Fruit fly (Drosophila melanogaster) whole organism, embryonic: ENCODE measurements around the gene CG44261.

Experiments used
- Adf1 ChIP-seq: fragments of 200-800 bp; sonication (Bioruptor generic); IDR thresholded peaks from 2 replicates; pipeline ENCODE4 v1.3.6; 2022; ENCODE audit warnings: missing biosample characterization, missing genetic modification characterization
- Atf3 ChIP-seq: fragments of 200-800 bp; sonication (Bioruptor generic); optimal IDR thresholded peaks from 3 replicates; lab custom pipeline; 2016; ENCODE audit warnings: missing biosample characterization, missing genetic modification characterization
- CG10431 ChIP-seq: fragments of 200-800 bp; sonication (Bioruptor generic); optimal IDR thresholded peaks from 3 replicates; lab custom pipeline; 2018; ENCODE audit warnings: missing biosample characterization, mild to moderate bottlenecking, missing genetic modification characterization
- CG10543 ChIP-seq: fragments of 200-800 bp; sonication (Bioruptor generic); optimal IDR thresholded peaks from 3 replicates; lab custom pipeline; 2017; ENCODE audit warnings: missing biosample characterization, mild to moderate bottlenecking, missing genetic modification characterization, moderate library complexity
- CG12155 ChIP-seq: fragments of 200-800 bp; sonication (Bioruptor generic); optimal IDR thresholded peaks from 3 replicates; lab custom pipeline; 2016; ENCODE audit warnings: missing biosample characterization, missing genetic modification characterization
- CG13287 ChIP-seq: fragments of 200-800 bp; sonication (Bioruptor generic); IDR thresholded peaks from 2 replicates; pipeline ENCODE4 v1.3.6; 2022; ENCODE audit warnings: missing biosample characterization, missing genetic modification characterization; ENCODE audit not compliant: partially characterized antibody
- CG13894 ChIP-seq: fragments of 200-800 bp; sonication (Bioruptor generic); optimal IDR thresholded peaks from 3 replicates; lab custom pipeline; 2018; ENCODE audit warnings: missing biosample characterization, mild to moderate bottlenecking, missing genetic modification characterization, moderate library complexity
- CG14860 ChIP-seq: fragments of 200-800 bp; sonication (Bioruptor generic); IDR thresholded peaks from 3 replicates; pipeline ENCODE4 v1.3.6; 2022; ENCODE audit warnings: missing biosample characterization, missing genetic modification characterization; ENCODE audit not compliant: partially characterized antibody
- CG17328 ChIP-seq: fragments of 200-800 bp; sonication (Bioruptor generic); IDR thresholded peaks from 2 replicates; pipeline ENCODE4 v1.3.6; 2022; ENCODE audit warnings: missing biosample characterization, missing genetic modification characterization
- CG18262 ChIP-seq: fragments of 200-800 bp; optimal IDR thresholded peaks from 3 replicates; lab custom pipeline; 2019; ENCODE audit warnings: missing biosample characterization, mild to moderate bottlenecking, missing genetic modification characterization, moderate library complexity
- CG18619 ChIP-seq: fragments of 200-800 bp; sonication (Bioruptor generic); optimal IDR thresholded peaks from 3 replicates; lab custom pipeline; 2017; ENCODE audit warnings: missing biosample characterization, mild to moderate bottlenecking, missing genetic modification characterization
- CG2116 ChIP-seq: fragments of 200-800 bp; sonication (Bioruptor generic); optimal IDR thresholded peaks from 3 replicates; lab custom pipeline; 2018; ENCODE audit warnings: missing biosample characterization, mild to moderate bottlenecking, missing genetic modification characterization
- CG2120 ChIP-seq: fragments of 200-800 bp; sonication (Bioruptor generic); optimal IDR thresholded peaks from 3 replicates; lab custom pipeline; 2016; ENCODE audit warnings: missing biosample characterization, missing genetic modification characterization
- CG30020 ChIP-seq: fragments of 200-800 bp; optimal IDR thresholded peaks from 2 replicates; lab custom pipeline; 2019; ENCODE audit warnings: missing biosample characterization, mild to moderate bottlenecking, missing genetic modification characterization, moderate library complexity
- CG30403 ChIP-seq: fragments of 200-800 bp; sonication (Bioruptor generic); optimal IDR thresholded peaks from 3 replicates; lab custom pipeline; 2016; ENCODE audit warnings: missing biosample characterization, missing genetic modification characterization
- CG3407 ChIP-seq: fragments of 200-800 bp; sonication (Bioruptor generic); optimal IDR thresholded peaks from 2 replicates; lab custom pipeline; 2018; ENCODE audit warnings: missing biosample characterization, mild to moderate bottlenecking, missing genetic modification characterization
- CG6175 ChIP-seq: fragments of 200-800 bp; sonication (Bioruptor generic); IDR thresholded peaks from 3 replicates; pipeline ENCODE4 v1.3.6; 2022; ENCODE audit warnings: missing biosample characterization, missing genetic modification characterization
- CG6254 ChIP-seq: fragments of 200-800 bp; sonication (Bioruptor generic); optimal IDR thresholded peaks from 3 replicates; lab custom pipeline; 2017; ENCODE audit warnings: mild to moderate bottlenecking, missing biosample characterization, missing genetic modification reagents, missing genetic modification characterization
- CG7372 ChIP-seq: fragments of 200-800 bp; sonication (Bioruptor generic); IDR thresholded peaks from 2 replicates; pipeline ENCODE4 v1.3.6; 2022; ENCODE audit warnings: missing biosample characterization, missing genetic modification characterization
- CG7786 ChIP-seq: fragments of 200-800 bp; sonication (Bioruptor generic); optimal IDR thresholded peaks from 2 replicates; lab custom pipeline; 2016; ENCODE audit warnings: missing biosample characterization, missing genetic modification characterization
- CG7987 ChIP-seq: fragments of 200-800 bp; sonication (Bioruptor generic); optimal IDR thresholded peaks from 2 replicates; lab custom pipeline; 2018; ENCODE audit warnings: missing biosample characterization, mild to moderate bottlenecking, missing genetic modification characterization, moderate library complexity
- CG8765 ChIP-seq: fragments of 200-800 bp; sonication (Bioruptor generic); IDR thresholded peaks from 2 replicates; pipeline ENCODE4 v1.3.6; 2022; ENCODE audit warnings: missing biosample characterization, missing genetic modification characterization
- CTCF ChIP-seq: fragments of 200-800 bp; sonication (Bioruptor generic); optimal IDR thresholded peaks from 2 replicates; lab custom pipeline; 2017; ENCODE audit warnings: missing biosample characterization, mild to moderate bottlenecking, missing genetic modification characterization, moderate library complexity
- D19B ChIP-seq: fragments of 200-800 bp; sonication (Bioruptor generic); optimal IDR thresholded peaks from 2 replicates; lab custom pipeline; 2017; ENCODE audit warnings: missing biosample characterization, mild to moderate bottlenecking, missing genetic modification characterization
- Dp ChIP-seq: fragments of 200-800 bp; sonication (Bioruptor generic); optimal IDR thresholded peaks from 2 replicates; lab custom pipeline; 2018; ENCODE audit warnings: missing biosample characterization, mild to moderate bottlenecking, missing genetic modification characterization, moderate library complexity
- Dref ChIP-seq: fragments of 200-800 bp; sonication (Bioruptor generic); IDR thresholded peaks from 2 replicates; pipeline ENCODE4 v1.3.6; 2022; ENCODE audit warnings: missing biosample characterization, missing genetic modification characterization
- Elba2 ChIP-seq: fragments of 200-800 bp; sonication (Bioruptor generic); optimal IDR thresholded peaks from 3 replicates; lab custom pipeline; 2016; ENCODE audit warnings: missing biosample characterization, missing genetic modification characterization
- Ets97D ChIP-seq: fragments of 200-800 bp; sonication (Bioruptor generic); optimal IDR thresholded peaks from 3 replicates; lab custom pipeline; 2016; ENCODE audit warnings: missing biosample characterization, missing genetic modification characterization
- Fer2 ChIP-seq: fragments of 200-800 bp; sonication (Bioruptor generic); optimal IDR thresholded peaks from 2 replicates; lab custom pipeline; 2018; ENCODE audit warnings: missing biosample characterization, mild to moderate bottlenecking, missing genetic modification characterization, moderate library complexity
- H15 ChIP-seq: fragments of 200-800 bp; sonication (Bioruptor generic); IDR thresholded peaks from 3 replicates; pipeline ENCODE4 v1.3.6; 2022; ENCODE audit warnings: missing biosample characterization, missing genetic modification characterization
- HLH3B ChIP-seq: fragments of 200-800 bp; sonication (Bioruptor generic); IDR thresholded peaks from 2 replicates; pipeline ENCODE4 v1.3.6; 2022; ENCODE audit warnings: missing biosample characterization, missing genetic modification characterization
- Mes4 ChIP-seq: fragments of 200-800 bp; sonication (Bioruptor generic); optimal IDR thresholded peaks from 2 replicates; lab custom pipeline; 2016; ENCODE audit warnings: missing biosample characterization, missing genetic modification characterization
- Nf-YC ChIP-seq: fragments of 200-800 bp; optimal IDR thresholded peaks from 3 replicates; lab custom pipeline; 2019; ENCODE audit warnings: missing biosample characterization, mild to moderate bottlenecking, missing genetic modification characterization, moderate library complexity
- Oaz ChIP-seq: fragments of 200-800 bp; sonication (Bioruptor generic); IDR thresholded peaks from 2 replicates; pipeline ENCODE4 v1.3.6; 2022; ENCODE audit warnings: missing biosample characterization, missing genetic modification characterization
- Oli ChIP-seq: fragments of 200-800 bp; sonication (Bioruptor generic); optimal IDR thresholded peaks from 2 replicates; lab custom pipeline; 2018; ENCODE audit warnings: missing biosample characterization, mild to moderate bottlenecking, missing genetic modification characterization, moderate library complexity
- Poxn ChIP-seq: fragments of 200-800 bp; sonication (Bioruptor generic); IDR thresholded peaks from 2 replicates; pipeline ENCODE4 v1.3.6; 2022; ENCODE audit warnings: missing biosample characterization, missing genetic modification characterization
- Rx ChIP-seq: fragments of 200-800 bp; sonication (Bioruptor generic); IDR thresholded peaks from 2 replicates; pipeline ENCODE4 v1.3.6; 2022; ENCODE audit warnings: missing biosample characterization, missing genetic modification characterization
- Sin3A ChIP-seq: fragments of >200 bp; optimal IDR thresholded peaks from 2 replicates; lab custom pipeline; 2018
- Six4 ChIP-seq: fragments of 200-800 bp; sonication (Bioruptor generic); optimal IDR thresholded peaks from 2 replicates; lab custom pipeline; 2016; ENCODE audit warnings: missing biosample characterization, missing genetic modification characterization
- Tbp ChIP-seq: fragments of >200 bp; optimal IDR thresholded peaks from 2 replicates; lab custom pipeline; 2018; ENCODE audit warnings: missing biosample characterization, missing genetic modification characterization
- ci ChIP-seq: fragments of 200-800 bp; sonication (Bioruptor generic); IDR thresholded peaks from 3 replicates; pipeline ENCODE4 v1.3.6; 2022; ENCODE audit warnings: missing biosample characterization, missing genetic modification characterization
- gro ChIP-seq: fragments of 200-800 bp; sonication (Bioruptor generic); optimal IDR thresholded peaks from 2 replicates; lab custom pipeline; 2016; ENCODE audit warnings: missing biosample characterization, missing genetic modification characterization
- nerfin-2 ChIP-seq: fragments of 200-800 bp; sonication (Bioruptor generic); IDR thresholded peaks from 2 replicates; pipeline ENCODE4 v1.3.6; 2022; ENCODE audit warnings: missing biosample characterization, missing genetic modification characterization; ENCODE audit not compliant: partially characterized antibody
- odd ChIP-seq: fragments of 200-800 bp; sonication (Bioruptor generic); optimal IDR thresholded peaks from 2 replicates; lab custom pipeline; 2017; ENCODE audit warnings: missing biosample characterization, mild to moderate bottlenecking, missing genetic modification characterization
- otp ChIP-seq: fragments of 200-800 bp; sonication (Bioruptor generic); IDR thresholded peaks from 3 replicates; pipeline ENCODE4, ENCODE4 v1.3.6; 2022; ENCODE audit warnings: missing biosample characterization, missing genetic modification characterization
- p53 ChIP-seq: fragments of 200-800 bp; sonication (Bioruptor generic); optimal IDR thresholded peaks from 2 replicates; lab custom pipeline; 2016; ENCODE audit warnings: missing biosample characterization, missing genetic modification characterization
- pb ChIP-seq: fragments of 200-800 bp; sonication (Bioruptor generic); optimal IDR thresholded peaks from 3 replicates; lab custom pipeline; 2016; ENCODE audit warnings: missing biosample characterization, missing genetic modification characterization
- repo ChIP-seq: fragments of 200-800 bp; sonication (Bioruptor generic); optimal IDR thresholded peaks from 2 replicates; lab custom pipeline; 2016; ENCODE audit warnings: missing biosample characterization, missing genetic modification characterization
- sob ChIP-seq: fragments of 200-800 bp; sonication (Bioruptor generic); IDR thresholded peaks from 2 replicates; pipeline ENCODE4 v1.3.6; 2022; ENCODE audit warnings: missing biosample characterization, missing genetic modification characterization
- sr ChIP-seq: fragments of 200-800 bp; sonication (Bioruptor generic); IDR thresholded peaks from 3 replicates; pipeline ENCODE4 v1.3.6; 2022; ENCODE audit warnings: missing biosample characterization, missing genetic modification characterization
- sug ChIP-seq: fragments of 200-800 bp; optimal IDR thresholded peaks from 2 replicates; lab custom pipeline; 2019; ENCODE audit warnings: missing biosample characterization, mild to moderate bottlenecking, missing genetic modification characterization, moderate library complexity
- wek ChIP-seq: fragments of 200-800 bp; sonication (Bioruptor generic); optimal IDR thresholded peaks from 3 replicates; lab custom pipeline; 2018; ENCODE audit warnings: missing biosample characterization, mild to moderate bottlenecking, missing genetic modification characterization, moderate library complexity
- yki ChIP-seq: fragments of >200 bp; optimal IDR thresholded peaks from 3 replicates; lab custom pipeline; 2018

CG44261 gene

dm6 chr3R:9401127-9401603, 6.8 kb downstream of the CG44261 start, which contains the start of the genes RpL34b and CG8132 (continued):
- TF ChIP-seq CG17328 (GFP tag; lab: Robert Waterston, UW): peak; percentile 93
- TF ChIP-seq pb: peak; percentile 91
- TF ChIP-seq CG10543 (GFP tag; lab: Kevin White, UChicago): peak; percentile 99
- peak; percentile 97 for TF ChIP-seq ci (GFP tag; lab: Robert Waterston, UW)
- peak; percentile 96 for TF ChIP-seq Rx (GFP tag; lab: Robert Waterston, UW)
- TF ChIP-seq Sin3A (lab: Kevin White, UChicago): peak; percentile 88
- TF ChIP-seq CG8765 (GFP tag; lab: Robert Waterston, UW): peak; percentile 89
- peak; percentile 94 for TF ChIP-seq otp (GFP tag; lab: Robert Waterston, UW)
- TF ChIP-seq Fer2: peak; percentile 96
- TF ChIP-seq sr: peak; percentile 92
- peak; percentile 93 for TF ChIP-seq HLH3B (GFP tag; lab: Robert Waterston, UW)
- no peak for TF ChIP-seq nerfin-2 (GFP tag; lab: Robert Waterston, UW)
- TF ChIP-seq CG18619 (GFP tag; lab: Kevin White, UChicago): peak; percentile 96
- peak; percentile 90 for TF ChIP-seq odd (GFP tag; lab: Kevin White, UChicago)
- peak; percentile 95 for TF ChIP-seq CG12155 (GFP tag; lab: Kevin White, UChicago)
- peak; percentile 98 for TF ChIP-seq CG7987 (GFP tag; lab: Kevin White, UChicago)
- peak; percentile 94 for TF ChIP-seq Mes4 (GFP tag; lab: Kevin White, UChicago)
- TF ChIP-seq CG6254 (GFP tag; lab: Kevin White, UChicago): peak; percentile 79
- TF ChIP-seq Adf1: peak; percentile 79
- peak; percentile 93 for TF ChIP-seq CG10431
- TF ChIP-seq repo (GFP tag; lab: Kevin White, UChicago): peak; percentile 89
- TF ChIP-seq H15 (GFP tag; lab: Robert Waterston, UW): peak; percentile 94
- TF ChIP-seq CTCF: peak; percentile 50
- TF ChIP-seq CG13287: peak; percentile 46
- peak; percentile 88 for TF ChIP-seq Elba2 (GFP tag; lab: Kevin White, UChicago)
- peak; percentile 88 for TF ChIP-seq Poxn (GFP tag; lab: Robert Waterston, UW)
- TF ChIP-seq Nf-YC: peak; percentile 91
- peak; percentile 90 for TF ChIP-seq CG3407 (GFP tag; lab: Kevin White, UChicago)
- peak; percentile 99 for TF ChIP-seq Ets97D (GFP tag; lab: Kevin White, UChicago)
- peak; percentile 96 for TF ChIP-seq CG6175 (GFP tag; lab: Robert Waterston, UW)
- TF ChIP-seq CG7786 (GFP tag; lab: Kevin White, UChicago): peak; percentile 95
- TF ChIP-seq CG2116 (GFP tag; lab: Kevin White, UChicago): peak; percentile 91
- peak; percentile 33 for TF ChIP-seq Tbp
- peak; percentile 94 for TF ChIP-seq CG18262 (tag; lab: Kevin White, UChicago)
- peak; percentile 89 for TF ChIP-seq Oli (tag; lab: Kevin White, UChicago)
- peak; percentile 95 for TF ChIP-seq gro (GFP tag; lab: Kevin White, UChicago)
- peak; percentile 59 for TF ChIP-seq Dp
- TF ChIP-seq CG30403 (GFP tag; lab: Kevin White, UChicago): peak; percentile 98
- peak; percentile 87 for TF ChIP-seq D19B (GFP tag; lab: Kevin White, UChicago)
- TF ChIP-seq CG2120 (GFP tag; lab: Kevin White, UChicago): peak; percentile 98
- TF ChIP-seq CG14860: no peak; the same call in 2 of the 3 replicates
- TF ChIP-seq CG30020: peak; percentile 79
- peak; percentile 97 for TF ChIP-seq CG13894 (tag; lab: Kevin White, UChicago)
- peak; percentile 97 for TF ChIP-seq sob (GFP tag; lab: Robert Waterston, UW)
- peak; percentile 94 for TF ChIP-seq p53 (GFP tag; lab: Kevin White, UChicago)
- TF ChIP-seq sug (tag; lab: Kevin White, UChicago): peak; percentile 97
- TF ChIP-seq Oaz (GFP tag; lab: Robert Waterston, UW): peak; percentile 85
- peak; percentile 79 for TF ChIP-seq wek (GFP tag; lab: Kevin White, UChicago)
- peak; percentile 56 for TF ChIP-seq Dref (GFP tag; lab: Robert Waterston, UW)
- TF ChIP-seq Six4 (GFP tag; lab: Kevin White, UChicago): peak; percentile 86
- no peak for TF ChIP-seq yki (lab: Kevin White, UChicago)
- TF ChIP-seq Atf3 (GFP tag; lab: Kevin White, UChicago): peak; percentile 95
- TF ChIP-seq CG7372: peak; percentile 93
